Fruit fly (Drosophila melanogaster) whole organism, pupa: ENCODE measurements around the gene Gr93d.
A peak's percentile ranks its signal among the peaks of the same experiment; 100 is the strongest.

Source experiments
- CG10348 ChIP-seq: fragments of 200-800 bp; sonication (Bioruptor generic); IDR thresholded peaks from 2 replicates; pipeline ENCODE4 v1.3.6; 2022; ENCODE audit warnings: missing biosample characterization, missing genetic modification characterization
- CG12605 ChIP-seq: fragments of 200-800 bp; sonication (Bioruptor generic); IDR thresholded peaks from 2 replicates; pipeline ENCODE4 v1.3.6; 2022; ENCODE audit warnings: missing biosample characterization, missing genetic modification characterization
- CG13204 ChIP-seq: fragments of 200-800 bp; sonication (Bioruptor generic); optimal IDR thresholded peaks from 2 replicates; lab custom pipeline; 2018; ENCODE audit warnings: missing biosample characterization, mild to moderate bottlenecking, missing genetic modification characterization, moderate library complexity
- CG14655 ChIP-seq: fragments of 200-800 bp; sonication (Bioruptor generic); optimal IDR thresholded peaks from 3 replicates; lab custom pipeline; 2017; ENCODE audit warnings: mild to moderate bottlenecking, missing biosample characterization, missing genetic modification reagents, missing genetic modification characterization
- CG15710 ChIP-seq: fragments of 200-800 bp; sonication (Bioruptor generic); optimal IDR thresholded peaks from 2 replicates; lab custom pipeline; 2018; ENCODE audit warnings: missing biosample characterization, mild to moderate bottlenecking, missing genetic modification characterization, moderate library complexity
- CG17806 ChIP-seq: fragments of 200-800 bp; sonication (Bioruptor generic); optimal IDR thresholded peaks from 2 replicates; lab custom pipeline; 2018; ENCODE audit warnings: missing biosample characterization, mild to moderate bottlenecking, missing genetic modification characterization, moderate library complexity
- CG32121 ChIP-seq: fragments of 200-800 bp; sonication (Bioruptor generic); IDR thresholded peaks from 2 replicates; pipeline ENCODE4 v1.3.6; 2022; ENCODE audit warnings: missing biosample characterization, missing genetic modification characterization
- CG34367 ChIP-seq: fragments of 200-800 bp; sonication (Bioruptor generic); optimal IDR thresholded peaks from 2 replicates; lab custom pipeline; 2018; ENCODE audit warnings: missing biosample characterization, mild to moderate bottlenecking, missing genetic modification characterization
- CG4496 ChIP-seq: fragments of 200-800 bp; sonication (Bioruptor generic); IDR thresholded peaks from 3 replicates; pipeline ENCODE4 v1.3.6; 2022; ENCODE audit warnings: missing biosample characterization, missing genetic modification characterization
- CG8159 ChIP-seq: fragments of 200-800 bp; sonication (Bioruptor generic); optimal IDR thresholded peaks from 3 replicates; lab custom pipeline; 2018; ENCODE audit warnings: missing biosample characterization, mild to moderate bottlenecking, missing genetic modification characterization, moderate library complexity
- CG8301 ChIP-seq: fragments of 200-800 bp; sonication (Bioruptor generic); optimal IDR thresholded peaks from 2 replicates; lab custom pipeline; 2018; ENCODE audit warnings: missing biosample characterization, mild to moderate bottlenecking, missing genetic modification characterization
- CG9948 ChIP-seq: fragments of 200-800 bp; sonication (Bioruptor generic); optimal IDR thresholded peaks from 2 replicates; lab custom pipeline; 2018; ENCODE audit warnings: missing biosample characterization, mild to moderate bottlenecking, missing genetic modification characterization, moderate library complexity
- D1 ChIP-seq: fragments of 200-800 bp; sonication (Bioruptor generic); optimal IDR thresholded peaks from 2 replicates; lab custom pipeline; 2018; ENCODE audit warnings: missing biosample characterization, mild to moderate bottlenecking, missing genetic modification characterization, moderate library complexity
- EcR ChIP-seq: fragments of 200-800 bp; sonication (Bioruptor generic); optimal IDR thresholded peaks from 3 replicates; lab custom pipeline; 2019; ENCODE audit warnings: missing biosample characterization, missing genetic modification characterization, mild to moderate bottlenecking, moderate library complexity, missing genetic modification reagents
- Ets98B ChIP-seq: fragments of 200-800 bp; sonication (Bioruptor generic); IDR thresholded peaks from 2 replicates; pipeline ENCODE4 v1.3.6; 2022; ENCODE audit warnings: missing biosample characterization, missing genetic modification characterization
- Pif1A ChIP-seq: fragments of 200-800 bp; sonication (Bioruptor generic); optimal IDR thresholded peaks from 3 replicates; lab custom pipeline; 2016; ENCODE audit warnings: missing biosample characterization, missing genetic modification characterization
- Pif1B ChIP-seq: fragments of 200-800 bp; sonication (Bioruptor generic); optimal IDR thresholded peaks from 3 replicates; lab custom pipeline; 2016; ENCODE audit warnings: missing biosample characterization, missing genetic modification characterization
- Snoo ChIP-seq: fragments of 200-800 bp; sonication (Bioruptor generic); optimal IDR thresholded peaks from 3 replicates; lab custom pipeline; 2017; ENCODE audit warnings: missing biosample characterization, mild to moderate bottlenecking, missing genetic modification characterization, inconsistent platforms
- fd96Ca ChIP-seq: fragments of 200-800 bp; sonication (Bioruptor generic); IDR thresholded peaks from 3 replicates; pipeline ENCODE4 v1.3.6; 2022; ENCODE audit warnings: missing biosample characterization, missing genetic modification characterization
- gl ChIP-seq: fragments of 200-800 bp; sonication (Bioruptor generic); optimal IDR thresholded peaks from 2 replicates; lab custom pipeline; 2018; ENCODE audit warnings: missing biosample characterization, mild to moderate bottlenecking, missing genetic modification characterization
- rn ChIP-seq: fragments of 200-800 bp; sonication (Bioruptor generic); IDR thresholded peaks from 2 replicates; pipeline ENCODE4 v1.3.6; 2022; ENCODE audit warnings: missing biosample characterization, missing genetic modification characterization

Gene Gr93d

dm6 chr3R:21827453-21828039 lies 18.9 kb downstream of the Gr93d start:
- no peak for TF ChIP-seq gl (tag; lab: Kevin White, UChicago)
- no peak for TF ChIP-seq CG13204
- TF ChIP-seq CG14655 (GFP tag; lab: Kevin White, UChicago), result peak; percentile 36
- peak; percentile 36 for TF ChIP-seq CG8301 (tag; lab: Kevin White, UChicago)
- TF ChIP-seq CG32121 (GFP tag; lab: Robert Waterston, UW), result no peak
- no peak for TF ChIP-seq CG34367 (tag; lab: Kevin White, UChicago)
- TF ChIP-seq Pif1B (GFP tag; lab: Kevin White, UChicago), result no peak
- TF ChIP-seq CG10348 (GFP tag; lab: Robert Waterston, UW), result no peak
- TF ChIP-seq D1 (tag; lab: Kevin White, UChicago), result no peak
- TF ChIP-seq EcR (GFP tag; lab: Kevin White, UChicago), result no peak
- TF ChIP-seq fd96Ca (GFP tag; lab: Robert Waterston, UW), result no peak
- TF ChIP-seq Ets98B, result no peak
- TF ChIP-seq Snoo (tag; lab: Kevin White, UChicago), result peak; percentile 33
- no peak for TF ChIP-seq CG12605
- peak; percentile 23 for TF ChIP-seq CG8159 (tag; lab: Kevin White, UChicago)
- TF ChIP-seq rn, result no peak
- TF ChIP-seq CG17806 (tag; lab: Kevin White, UChicago), result no peak
- no peak for TF ChIP-seq CG15710 (tag; lab: Kevin White, UChicago)
- peak; percentile 3 for TF ChIP-seq CG9948
- peak; percentile 28; the same call in 1 of the 3 replicates for TF ChIP-seq CG4496 (GFP tag; lab: Robert Waterston, UW)
- peak; percentile 11 for TF ChIP-seq Pif1A

dm6 chr3R:21825775-21826558 lies 20.5 kb downstream of the Gr93d start:
- TF ChIP-seq CG8301 (tag; lab: Kevin White, UChicago) (peak; percentile 2), Snoo (tag; lab: Kevin White, UChicago) (no peak), rn (no peak), EcR (GFP tag; lab: Kevin White, UChicago) (peak; percentile 63), CG14655 (GFP tag; lab: Kevin White, UChicago) (peak; percentile 53), CG9948 (peak; percentile 45), CG17806 (tag; lab: Kevin White, UChicago) (peak; percentile 40), CG34367 (tag; lab: Kevin White, UChicago) (peak; percentile 1), CG8159 (tag; lab: Kevin White, UChicago) (peak; percentile 80), CG15710 (tag; lab: Kevin White, UChicago) (peak; percentile 66)

dm6 chr3R:21825140-21825539 lies 21.3 kb downstream of the Gr93d start:
- TF ChIP-seq CG34367 (tag; lab: Kevin White, UChicago) (no peak), Pif1A (no peak), Pif1B (GFP tag; lab: Kevin White, UChicago) (no peak), CG8301 (tag; lab: Kevin White, UChicago) (no peak), CG17806 (tag; lab: Kevin White, UChicago) (no peak), gl (tag; lab: Kevin White, UChicago) (no peak), Ets98B (no peak), D1 (tag; lab: Kevin White, UChicago) (no peak), CG14655 (GFP tag; lab: Kevin White, UChicago) (no peak), CG10348 (GFP tag; lab: Robert Waterston, UW) (no peak), CG12605 (no peak), CG4496 (GFP tag; lab: Robert Waterston, UW) (no peak), CG8159 (tag; lab: Kevin White, UChicago) (no peak), CG9948 (no peak), rn (no peak), EcR (GFP tag; lab: Kevin White, UChicago) (no peak), Snoo (tag; lab: Kevin White, UChicago) (no peak), CG32121 (GFP tag; lab: Robert Waterston, UW) (no peak), CG15710 (tag; lab: Kevin White, UChicago) (no peak)

dm6 chr3R:21824407-21825006 lies 22.0 kb downstream of the Gr93d start:
- TF ChIP-seq CG34367 (tag; lab: Kevin White, UChicago), result peak; percentile 48
- TF ChIP-seq CG17806 (tag; lab: Kevin White, UChicago), result no peak
- 0 out of 2 replicates have a peak, but pooled peaks have one; percentile 36 for TF ChIP-seq CG12605
- TF ChIP-seq CG13204, result peak; percentile 54
- 0 out of 3 replicates have a peak, but pooled peaks have one; percentile 40 for TF ChIP-seq CG4496 (GFP tag; lab: Robert Waterston, UW)
- TF ChIP-seq Pif1A, result no peak
- TF ChIP-seq rn, result no peak
- TF ChIP-seq D1 (tag; lab: Kevin White, UChicago), result no peak
- peak; percentile 85 for TF ChIP-seq gl (tag; lab: Kevin White, UChicago)
- TF ChIP-seq EcR (GFP tag; lab: Kevin White, UChicago), result peak; percentile 80
- peak; percentile 4 for TF ChIP-seq CG14655 (GFP tag; lab: Kevin White, UChicago)
- TF ChIP-seq CG8159 (tag; lab: Kevin White, UChicago), result no peak
- no peak for TF ChIP-seq Pif1B (GFP tag; lab: Kevin White, UChicago)
- TF ChIP-seq Ets98B, result no peak
